Fruit fly (Drosophila melanogaster) whole organism, adult: ENCODE data around the gene tank.

ENCODE experiments used
- CG12768 ChIP-seq: fragments of 200-800 bp; sonication (Bioruptor generic); optimal IDR thresholded peaks from 2 replicates; lab custom pipeline; 2017; ENCODE audit warnings: missing biosample characterization, missing genetic modification characterization, mild to moderate bottlenecking, moderate library complexity, missing genetic modification reagents
- CG14711 ChIP-seq: fragments of 200-800 bp; sonication (Bioruptor generic); optimal IDR thresholded peaks from 2 replicates; lab custom pipeline; 2018; ENCODE audit warnings: missing biosample characterization, mild to moderate bottlenecking, missing genetic modification characterization, moderate library complexity
- CG33017 ChIP-seq: fragments of 200-800 bp; sonication (Bioruptor generic); optimal IDR thresholded peaks from 2 replicates; lab custom pipeline; 2018; ENCODE audit warnings: missing biosample characterization, mild to moderate bottlenecking, missing genetic modification characterization, moderate library complexity
- CG5204 ChIP-seq: fragments of 200-800 bp; sonication (Bioruptor generic); optimal IDR thresholded peaks from 2 replicates; lab custom pipeline; 2016; ENCODE audit warnings: missing biosample characterization, missing genetic modification characterization
- CG7101 ChIP-seq: fragments of 200-800 bp; sonication (Bioruptor generic); optimal IDR thresholded peaks from 2 replicates; lab custom pipeline; 2018; ENCODE audit warnings: missing biosample characterization, mild to moderate bottlenecking, missing genetic modification characterization, moderate library complexity
- Mnt ChIP-seq: fragments of 200-800 bp; sonication (Bioruptor generic); optimal IDR thresholded peaks from 2 replicates; lab custom pipeline; 2016; ENCODE audit warnings: missing biosample characterization, mild to moderate bottlenecking, missing genetic modification characterization
- bab1 ChIP-seq: fragments of 200-800 bp; sonication (Bioruptor generic); optimal IDR thresholded peaks from 3 replicates; lab custom pipeline; 2019; ENCODE audit warnings: missing biosample characterization, mild to moderate bottlenecking, missing genetic modification characterization, moderate library complexity
- cnc ChIP-seq, 2 experiments: fragments of >200 bp; optimal IDR thresholded peaks; 2 replicates each; lab custom pipeline; 2017
- kay ChIP-seq: fragments of 200-800 bp; sonication (Bioruptor generic); peaks from one replicate; lab custom pipeline; 2016; ENCODE audit warnings: missing biosample characterization, missing genetic modification characterization, borderline replicate concordance

DNA sequence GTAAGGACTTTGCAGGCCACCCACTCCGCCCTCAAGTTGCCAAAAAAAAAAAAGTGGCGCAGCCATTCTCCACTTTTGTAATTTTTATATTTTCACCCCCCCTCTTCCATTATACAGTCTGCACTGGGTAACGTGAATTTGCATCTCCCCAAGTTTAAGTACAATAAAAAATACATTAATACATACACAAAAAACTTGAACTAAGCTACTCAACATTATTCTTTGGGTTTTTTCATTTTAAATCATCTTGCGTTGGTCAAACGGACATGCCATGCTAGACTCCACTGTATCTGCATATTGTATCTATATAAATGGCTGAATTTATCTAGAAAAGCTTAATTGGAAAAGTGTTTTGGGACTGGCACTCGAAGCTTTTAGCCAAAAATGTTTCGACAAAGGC is 23.7 kb upstream of the tank start:
- TF ChIP-seq CG14711 = no peak
- no peak for TF ChIP-seq bab1 (GFP tag; lab: Kevin White, UChicago)
- TF ChIP-seq cnc (optimal IDR thresholded peaks at IDR 0.05; lab: Kevin White, UChicago) = no peak
- TF ChIP-seq kay (GFP tag; lab: Kevin White, UChicago) = no peak
- TF ChIP-seq CG7101 (tag; lab: Kevin White, UChicago) = no peak
- no peak for TF ChIP-seq CG33017 (tag; lab: Kevin White, UChicago)
- TF ChIP-seq CG12768 (GFP tag; lab: Kevin White, UChicago) = no peak
- TF ChIP-seq CG5204 (GFP tag; lab: Kevin White, UChicago) = no peak
- no peak for TF ChIP-seq Mnt (GFP tag; lab: Kevin White, UChicago)
